Worm (Caenorhabditis elegans): ENCODE measurements around the gene Y60A9.3.

ce11 chrX:14430436-14430835 lies 47.4 kb downstream of the Y60A9.3 start:
- TF ChIP-seq T26A8.4 (GFP tag; IDR thresholded peaks at IDR 0.05) (no peak), nhr-77 (tag; optimal IDR thresholded peaks at IDR 0.05) (no peak), jun-1 (tag; optimal IDR thresholded peaks at IDR 0.05) (no peak), Y48G9A.11 (GFP tag; IDR thresholded peaks at IDR 0.05) (no peak), gei-8 (GFP tag; optimal IDR thresholded peaks at IDR 0.05) (no peak), daf-19 (GFP tag; conservative IDR thresholded peaks at IDR 0.05) (no peak), dve-1 (tag; optimal IDR thresholded peaks at IDR 0.05; ENCODE audit: insufficient read depth) (no peak), unc-62 (GFP tag; optimal IDR thresholded peaks at IDR 0.05 in 1 of 2) (no peak), unc-62 (tag; optimal IDR thresholded peaks at IDR 0.05) (no peak), zag-1 (tag; optimal IDR thresholded peaks at IDR 0.05) (no peak), nhr-41 (GFP tag; IDR thresholded peaks at IDR 0.05) (no peak), ztf-11 (tag; optimal IDR thresholded peaks at IDR 0.05) (no peak), mdl-1 (tag; optimal IDR thresholded peaks at IDR 0.05) (no peak)
